Worm (Caenorhabditis elegans) whole organism, L2 larva: ENCODE measurements around the gene nrf-6.

Experiments
- C34F6.9 ChIP-seq: fragments of 150-350 bp; optimal IDR thresholded peaks from 2 replicates; lab custom pipeline; 2014; ENCODE audit warnings: missing biosample characterization, missing genetic modification characterization
- F13H6.1 ChIP-seq: sonication (generic microtip); optimal IDR thresholded peaks from 2 replicates; lab custom pipeline; 2016; ENCODE audit warnings: missing genetic modification characterization, missing compliant biosample characterization
- R02D3.7 ChIP-seq: fragments of 150-350 bp; optimal IDR thresholded peaks from 2 replicates; lab custom pipeline; 2014; ENCODE audit warnings: missing biosample characterization, missing genetic modification characterization
- Y55F3AM.14 ChIP-seq: fragments of 200-800 bp; sonication (Bioruptor generic); optimal IDR thresholded peaks from 2 replicates; lab custom pipeline; 2018; ENCODE audit warnings: mild to moderate bottlenecking, missing genetic modification characterization, missing compliant biosample characterization
- ZK546.5 ChIP-seq: sonication (generic microtip); optimal IDR thresholded peaks from 2 replicates; lab custom pipeline; 2017; ENCODE audit warnings: missing biosample characterization, missing genetic modification characterization
- alr-1 ChIP-seq: fragments of 150-350 bp; optimal IDR thresholded peaks from 2 replicates; lab custom pipeline; 2014; ENCODE audit warnings: missing biosample characterization, missing genetic modification characterization
- ama-1 ChIP-seq: fragments of 150-350 bp; optimal IDR thresholded peaks from 2 replicates; lab custom pipeline; 2018; ENCODE audit warnings: inconsistent platforms
- blmp-1 ChIP-seq: sonication (generic microtip); optimal IDR thresholded peaks from 2 replicates; lab custom pipeline; 2017; ENCODE audit warnings: missing genetic modification characterization, mild to moderate bottlenecking, missing compliant biosample characterization, antibody characterized with exemption, moderate library complexity; ENCODE audit not compliant: insufficient read depth
- ceh-16 ChIP-seq: fragments of 150-350 bp; optimal IDR thresholded peaks from 2 replicates; lab custom pipeline; 2014; ENCODE audit warnings: missing biosample characterization, missing genetic modification characterization
- crh-2 ChIP-seq: sonication (generic microtip); optimal IDR thresholded peaks from 2 replicates; lab custom pipeline; 2017; ENCODE audit warnings: missing biosample characterization, missing genetic modification characterization
- dmd-4 ChIP-seq: sonication (generic microtip); optimal IDR thresholded peaks from 2 replicates; lab custom pipeline; 2017; ENCODE audit warnings: missing biosample characterization, missing genetic modification characterization
- egl-27 ChIP-seq: sonication (generic microtip); optimal IDR thresholded peaks from 3 replicates; lab custom pipeline; 2017; ENCODE audit warnings: missing biosample characterization, missing genetic modification reagents, missing genetic modification characterization
- elt-1 ChIP-seq: fragments of 150-350 bp; optimal IDR thresholded peaks from 2 replicates; lab custom pipeline; 2014; ENCODE audit warnings: missing biosample characterization, missing genetic modification characterization
- fos-1 ChIP-seq: fragments of 150-350 bp; optimal IDR thresholded peaks from 2 replicates; lab custom pipeline; 2014; ENCODE audit warnings: missing biosample characterization, missing genetic modification characterization
- lin-11 ChIP-seq: fragments of 150-350 bp; sonication (generic microtip); optimal IDR thresholded peaks from 2 replicates; lab custom pipeline; 2014; ENCODE audit warnings: missing biosample characterization, missing genetic modification characterization, inconsistent platforms, mixed read lengths
- lin-13 ChIP-seq: fragments of 150-350 bp; optimal IDR thresholded peaks from 2 replicates; lab custom pipeline; 2014; ENCODE audit warnings: missing biosample characterization, missing genetic modification reagents, missing genetic modification characterization
- lin-39 ChIP-seq: fragments of 150-350 bp; optimal IDR thresholded peaks from 2 replicates; lab custom pipeline; 2014; ENCODE audit warnings: missing biosample characterization, missing genetic modification reagents, missing genetic modification characterization
- lsy-2 ChIP-seq, 2 experiments: fragments of 150-350 bp in 1 of 2; sonication (generic microtip) in 1 of 2; optimal IDR thresholded peaks; 2 replicates each; lab custom pipeline; 2014 to 2017; ENCODE audit warnings: missing biosample characterization in 2 of 2, missing genetic modification characterization in 2 of 2
- mab-5 ChIP-seq: fragments of 150-350 bp; optimal IDR thresholded peaks from 2 replicates; lab custom pipeline; 2014; ENCODE audit warnings: missing biosample characterization, missing genetic modification characterization
- mbf-1 ChIP-seq: sonication (generic microtip); optimal IDR thresholded peaks from 2 replicates; lab custom pipeline; 2017; ENCODE audit warnings: missing biosample characterization, missing genetic modification characterization
- mdl-1 ChIP-seq, 2 experiments: fragments of 150-350 bp in 1 of 2; sonication (generic microtip) in 1 of 2; optimal IDR thresholded peaks; 2 replicates each; lab custom pipeline; 2017; ENCODE audit warnings: missing biosample characterization in 2 of 2, missing genetic modification characterization in 2 of 2
- nhr-12 ChIP-seq: fragments of 150-350 bp; optimal IDR thresholded peaks from 2 replicates; lab custom pipeline; 2014; ENCODE audit warnings: missing biosample characterization, missing genetic modification characterization
- nhr-129 ChIP-seq: fragments of 150-350 bp; optimal IDR thresholded peaks from 2 replicates; lab custom pipeline; 2014; ENCODE audit warnings: missing biosample characterization, missing genetic modification characterization
- nhr-21 ChIP-seq: fragments of 150-350 bp; optimal IDR thresholded peaks from 2 replicates; lab custom pipeline; 2014; ENCODE audit warnings: missing biosample characterization, missing genetic modification characterization
- nhr-25 ChIP-seq: fragments of 150-350 bp; sonication (generic microtip); optimal IDR thresholded peaks from 3 replicates; lab custom pipeline; 2014; ENCODE audit warnings: missing biosample characterization, missing genetic modification characterization
- nhr-6 ChIP-seq: fragments of 150-350 bp; optimal IDR thresholded peaks from 2 replicates; lab custom pipeline; 2014; ENCODE audit warnings: missing biosample characterization, missing genetic modification characterization
- nhr-77 ChIP-seq: fragments of 150-350 bp; optimal IDR thresholded peaks from 2 replicates; lab custom pipeline; 2014; ENCODE audit warnings: missing biosample characterization, missing genetic modification characterization
- sem-4 ChIP-seq: fragments of 150-350 bp; optimal IDR thresholded peaks from 2 replicates; lab custom pipeline; 2014; ENCODE audit warnings: missing biosample characterization, missing genetic modification reagents, missing genetic modification characterization
- skn-1 ChIP-seq: sonication (generic microtip); optimal IDR thresholded peaks from 2 replicates; lab custom pipeline; 2017; ENCODE audit warnings: missing biosample characterization, missing genetic modification characterization
- sma-3 ChIP-seq: sonication (generic microtip); optimal IDR thresholded peaks from 2 replicates; lab custom pipeline; 2016; ENCODE audit warnings: missing genetic modification reagents, missing genetic modification characterization, missing compliant biosample characterization
- sma-9 ChIP-seq, 2 experiments: fragments of 150-350 bp in 1 of 2; sonication (generic microtip) in 1 of 2; optimal IDR thresholded peaks; 2 replicates each; lab custom pipeline; 2014 to 2016; ENCODE audit warnings: missing genetic modification characterization in 2 of 2, mild to moderate bottlenecking in 1 of 2, missing biosample characterization in 1 of 2, missing compliant biosample characterization in 1 of 2, missing genetic modification reagents in 1 of 2, moderate library complexity in 1 of 2
- snpc-4 ChIP-seq: fragments of 150-350 bp; optimal IDR thresholded peaks from 2 replicates; lab custom pipeline; 2014; ENCODE audit warnings: missing biosample characterization, missing genetic modification characterization
- unc-55 ChIP-seq: fragments of 150-350 bp; sonication (generic microtip); optimal IDR thresholded peaks from 3 replicates; lab custom pipeline; 2014; ENCODE audit warnings: missing biosample characterization, missing genetic modification reagents, missing genetic modification characterization
- unc-62 ChIP-seq: fragments of 150-350 bp; optimal IDR thresholded peaks from 2 replicates; lab custom pipeline; 2014; ENCODE audit warnings: missing biosample characterization, missing genetic modification reagents, missing genetic modification characterization
- zag-1 ChIP-seq: fragments of 150-350 bp; optimal IDR thresholded peaks from 2 replicates; lab custom pipeline; 2014; ENCODE audit warnings: missing biosample characterization, missing genetic modification characterization
- ztf-1 ChIP-seq: fragments of 200-800 bp; sonication (Bioruptor generic); conservative IDR thresholded peaks from 2 replicates; pipeline ENCODE4 v1.3.6; 2022; ENCODE audit warnings: missing genetic modification characterization, missing compliant biosample characterization
- ztf-4 ChIP-seq: fragments of 150-350 bp; optimal IDR thresholded peaks from 2 replicates; lab custom pipeline; 2014; ENCODE audit warnings: missing biosample characterization, missing genetic modification characterization

The nrf-6 gene

DNA sequence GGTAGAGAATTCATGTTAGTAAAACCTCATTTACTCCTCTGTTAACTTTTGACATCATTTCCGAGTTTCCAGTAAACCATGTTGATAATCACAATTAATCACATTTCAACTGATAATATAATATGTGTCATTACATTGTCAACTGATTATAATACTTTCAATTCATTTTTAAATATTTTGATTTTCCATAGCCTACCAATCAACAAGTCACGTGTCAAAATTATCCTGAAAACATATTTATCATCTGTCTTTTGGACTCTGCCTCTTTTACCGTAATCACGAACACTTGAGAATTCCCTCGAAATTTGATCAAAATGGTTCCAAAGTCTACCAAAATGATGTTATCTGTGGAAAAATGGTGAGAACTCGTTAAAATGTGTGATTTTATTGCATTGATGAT, 41.5 kb upstream of the nrf-6 start:
- TF ChIP-seq blmp-1 (tag; lab: Kevin White, UChicago): no peak
- no peak for TF ChIP-seq alr-1 (tag; lab: Kevin White, UChicago)
- peak; percentile 47 for TF ChIP-seq fos-1 (tag; lab: Kevin White, UChicago)
- no peak for TF ChIP-seq nhr-6
- TF ChIP-seq dmd-4: no peak
- no peak for TF ChIP-seq egl-27

DNA sequence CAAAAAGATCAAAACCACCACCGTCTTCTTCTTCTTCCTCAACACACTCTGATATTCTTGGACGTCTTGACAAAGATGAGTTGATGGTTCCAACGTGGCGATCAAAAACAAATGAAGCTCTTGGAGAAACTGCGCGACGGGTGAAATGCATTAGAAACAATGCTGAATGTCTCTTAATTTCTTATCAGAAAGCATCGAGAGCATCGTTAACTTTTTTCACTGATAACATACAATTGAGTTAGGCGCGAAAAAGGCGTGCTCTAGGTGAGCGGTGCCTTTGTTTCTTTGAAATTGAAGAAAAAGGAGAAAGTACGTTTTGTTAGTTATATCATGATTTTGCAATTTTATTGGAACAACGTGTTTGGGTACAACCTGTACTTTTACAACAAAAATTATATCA, 40.7 kb upstream of the nrf-6 start, which contains the start of gene gpcp-2:
TSS of gene gpcp-2 (minus strand) at position 153 of the 400 bp plus-strand sequence.
- no peak for TF ChIP-seq R02D3.7 (tag; lab: Kevin White, UChicago)
- no peak for TF ChIP-seq zag-1 (tag; lab: Kevin White, UChicago)
- TF ChIP-seq fos-1 (tag; lab: Kevin White, UChicago): peak; percentile 39

DNA sequence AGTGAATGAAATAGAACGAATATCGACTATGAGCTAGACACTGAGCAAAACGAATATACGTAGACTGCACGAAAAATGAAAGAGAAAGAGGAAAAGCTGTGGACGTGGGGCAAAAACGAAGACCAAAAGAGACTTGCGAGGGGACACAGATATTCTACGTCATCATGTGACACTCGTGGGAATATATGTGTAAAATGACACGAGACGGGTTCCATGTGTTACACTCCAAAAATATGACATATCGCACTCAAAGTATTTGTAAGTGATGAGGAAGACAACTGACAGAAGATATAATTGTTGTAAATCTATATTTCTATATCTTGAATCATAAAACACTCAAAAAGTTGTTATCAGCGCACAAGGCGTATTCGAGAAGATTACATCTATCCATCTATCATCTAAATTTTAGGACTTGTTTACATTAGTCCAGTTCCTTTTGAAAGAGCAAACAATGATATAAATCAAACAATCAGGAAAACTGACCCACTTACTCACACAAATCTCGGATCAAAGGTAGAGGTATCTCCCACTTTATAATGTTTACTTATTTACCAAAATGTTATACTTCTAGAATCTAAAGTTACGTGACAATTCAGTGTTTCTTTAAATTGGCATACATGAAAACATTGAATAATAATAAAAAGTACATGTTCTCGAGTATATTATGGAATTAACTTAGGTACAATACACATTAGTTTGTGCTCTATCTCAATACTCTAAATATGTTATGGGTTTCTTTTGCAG, 39.5 kb upstream of the nrf-6 start:
- peak; percentile 45 for TF ChIP-seq unc-55 (GFP tag; lab: Kevin White, UChicago)
- no peak for TF ChIP-seq nhr-12 (tag; lab: Kevin White, UChicago)
- peak; percentile 81 for TF ChIP-seq C34F6.9 (tag; lab: Kevin White, UChicago)
- peak; percentile 39 for TF ChIP-seq blmp-1 (tag; lab: Kevin White, UChicago)
- peak; percentile 76 for TF ChIP-seq F13H6.1 (tag; lab: Kevin White, UChicago)
- peak; percentile 76 for TF ChIP-seq nhr-21 (tag; lab: Kevin White, UChicago)
- TF ChIP-seq mbf-1: no peak
- TF ChIP-seq nhr-6: peak; percentile 45
- TF ChIP-seq mab-5 (tag; lab: Kevin White, UChicago): peak; percentile 48
- TF ChIP-seq Y55F3AM.14 (GFP tag; lab: Kevin White, UChicago): no peak
- TF ChIP-seq lsy-2 (tag; optimal IDR thresholded peaks at IDR 0.05; lab: Kevin White, UChicago): peak in 1 of 2 experiments; percentile 80
- no peak for TF ChIP-seq lin-11 (tag; lab: Kevin White, UChicago)
- TF ChIP-seq sma-3: no peak
- no peak for TF ChIP-seq ama-1 (lab: Kevin White, UChicago)
- peak; percentile 53 for TF ChIP-seq zag-1 (tag; lab: Kevin White, UChicago)
- peak; percentile 77 for TF ChIP-seq crh-2 (tag; lab: Kevin White, UChicago)
- no peak for TF ChIP-seq ZK546.5 (tag; lab: Kevin White, UChicago)
- TF ChIP-seq snpc-4: peak; percentile 38
- TF ChIP-seq skn-1 (tag; lab: Kevin White, UChicago): no peak
- no peak for TF ChIP-seq elt-1 (tag; lab: Kevin White, UChicago)
- no peak for TF ChIP-seq R02D3.7 (tag; lab: Kevin White, UChicago)
- no peak for TF ChIP-seq sem-4 (tag; lab: Kevin White, UChicago)
- no peak for TF ChIP-seq lin-39 (tag; lab: Kevin White, UChicago)
- no peak for TF ChIP-seq ceh-16
- peak; percentile 80 for TF ChIP-seq nhr-129 (tag; lab: Kevin White, UChicago)
- peak; percentile 63 for TF ChIP-seq unc-62 (GFP tag; lab: Kevin White, UChicago)
- peak; percentile 3 for TF ChIP-seq egl-27
- no peak for TF ChIP-seq ztf-1 (GFP tag; lab: Robert Waterston, UW)
- TF ChIP-seq lin-13 (GFP tag; lab: Kevin White, UChicago): peak; percentile 11
- TF ChIP-seq nhr-25 (tag; lab: Kevin White, UChicago): peak; percentile 63
- peak; percentile 18 for TF ChIP-seq ztf-4
- TF ChIP-seq sma-9 (GFP tag; optimal IDR thresholded peaks at IDR 0.05; lab: Kevin White, UChicago): peak; percentile 91
- TF ChIP-seq sma-9 (tag; optimal IDR thresholded peaks at IDR 0.05; lab: Kevin White, UChicago): no peak
- TF ChIP-seq fos-1 (tag; lab: Kevin White, UChicago): peak; percentile 26
- no peak for TF ChIP-seq nhr-77 (tag; lab: Kevin White, UChicago)
- TF ChIP-seq mdl-1 (tag; optimal IDR thresholded peaks at IDR 0.05; lab: Kevin White, UChicago): peak in 1 of 2 experiments; percentile 83
- TF ChIP-seq, all 48 proteins: peak for 20
